Fruit fly (Drosophila melanogaster) whole organism, embryonic: Measurements from ENCODE around the gene DIP-kappa.

ENCODE experiments used
- Adf1 ChIP-seq: fragments of 200-800 bp; sonication (Bioruptor generic); IDR thresholded peaks from 2 replicates; pipeline ENCODE4 v1.3.6; 2022; ENCODE audit warnings: missing biosample characterization, missing genetic modification characterization
- Awh ChIP-seq: fragments of 200-800 bp; sonication (Bioruptor generic); IDR thresholded peaks from 2 replicates; pipeline ENCODE4, ENCODE4 v1.3.6; 2022; ENCODE audit warnings: missing biosample characterization, missing genetic modification characterization
- Blimp-1 ChIP-seq: fragments of 200-800 bp; sonication (Bioruptor generic); optimal IDR thresholded peaks from 3 replicates; lab custom pipeline; 2018; ENCODE audit warnings: missing biosample characterization, missing genetic modification characterization, mild to moderate bottlenecking, moderate library complexity, missing genetic modification reagents
- CG11247 ChIP-seq: fragments of 200-800 bp; sonication (Bioruptor generic); IDR thresholded peaks from 2 replicates; pipeline ENCODE4 v1.3.6; 2022; ENCODE audit warnings: missing biosample characterization, missing genetic modification characterization
- CG11560 ChIP-seq: fragments of 200-800 bp; sonication (Bioruptor generic); IDR thresholded peaks from 3 replicates; pipeline ENCODE4 v1.3.6; 2022; ENCODE audit warnings: missing biosample characterization, missing genetic modification characterization
- CG13424 ChIP-seq: fragments of 200-800 bp; sonication (Bioruptor generic); optimal IDR thresholded peaks from 2 replicates; lab custom pipeline; 2019; ENCODE audit warnings: missing biosample characterization, mild to moderate bottlenecking, missing genetic modification characterization, moderate library complexity
- CG14050 ChIP-seq: fragments of 200-800 bp; sonication (Bioruptor generic); IDR thresholded peaks from 3 replicates; pipeline ENCODE4 v1.3.6; 2022; ENCODE audit warnings: missing biosample characterization, missing genetic modification characterization
- CG1529 ChIP-seq: fragments of 200-800 bp; sonication (Bioruptor generic); optimal IDR thresholded peaks from 3 replicates; lab custom pipeline; 2018; ENCODE audit warnings: missing biosample characterization, missing genetic modification characterization
- CG15601 ChIP-seq: fragments of 200-800 bp; sonication (Bioruptor generic); optimal IDR thresholded peaks from 3 replicates; lab custom pipeline; 2019; ENCODE audit warnings: missing biosample characterization, mild to moderate bottlenecking, missing genetic modification characterization, moderate library complexity
- CG17361 ChIP-seq: fragments of 200-800 bp; sonication (Bioruptor generic); IDR thresholded peaks from 3 replicates; pipeline ENCODE4 v1.3.6; 2022; ENCODE audit warnings: missing biosample characterization, missing genetic modification characterization
- CG18262 ChIP-seq: fragments of 200-800 bp; optimal IDR thresholded peaks from 3 replicates; lab custom pipeline; 2019; ENCODE audit warnings: missing biosample characterization, mild to moderate bottlenecking, missing genetic modification characterization, moderate library complexity
- CG1832 ChIP-seq: fragments of 200-800 bp; sonication (Bioruptor generic); optimal IDR thresholded peaks from 2 replicates; lab custom pipeline; 2017; ENCODE audit warnings: missing biosample characterization, mild to moderate bottlenecking, missing genetic modification characterization, inconsistent platforms
- CG2199 ChIP-seq: fragments of 200-800 bp; sonication (Bioruptor generic); IDR thresholded peaks from 3 replicates; pipeline ENCODE4 v1.3.6; 2022; ENCODE audit warnings: missing biosample characterization, missing genetic modification characterization
- CG30020 ChIP-seq: fragments of 200-800 bp; optimal IDR thresholded peaks from 2 replicates; lab custom pipeline; 2019; ENCODE audit warnings: missing biosample characterization, mild to moderate bottlenecking, missing genetic modification characterization, moderate library complexity
- CG32532 ChIP-seq: fragments of 200-800 bp; sonication (Bioruptor generic); IDR thresholded peaks from 2 replicates; pipeline ENCODE4 v1.3.6; 2022; ENCODE audit warnings: missing biosample characterization, missing genetic modification characterization
- CG3847 ChIP-seq: fragments of 200-800 bp; sonication (Bioruptor generic); IDR thresholded peaks from 2 replicates; pipeline ENCODE4 v1.3.6; 2022; ENCODE audit warnings: missing biosample characterization, missing genetic modification characterization
- CG4360 ChIP-seq: fragments of 200-800 bp; sonication (Bioruptor generic); IDR thresholded peaks from 2 replicates; pipeline ENCODE4 v1.3.6; 2022; ENCODE audit warnings: missing biosample characterization, missing genetic modification characterization
- CG6175 ChIP-seq: fragments of 200-800 bp; sonication (Bioruptor generic); IDR thresholded peaks from 3 replicates; pipeline ENCODE4 v1.3.6; 2022; ENCODE audit warnings: missing biosample characterization, missing genetic modification characterization
- CG7271 ChIP-seq: fragments of 200-800 bp; sonication (Bioruptor generic); optimal IDR thresholded peaks from 2 replicates; lab custom pipeline; 2018; ENCODE audit warnings: missing biosample characterization, mild to moderate bottlenecking, missing genetic modification characterization, moderate library complexity
- CG8388 ChIP-seq: fragments of 200-800 bp; sonication (Bioruptor generic); optimal IDR thresholded peaks from 2 replicates; lab custom pipeline; 2019; ENCODE audit warnings: missing biosample characterization, mild to moderate bottlenecking, missing genetic modification characterization, moderate library complexity
- Camta ChIP-seq: fragments of 200-800 bp; sonication (Bioruptor generic); optimal IDR thresholded peaks from 2 replicates; lab custom pipeline; 2016; ENCODE audit warnings: missing biosample characterization, missing genetic modification characterization
- Chrac-16 ChIP-seq: fragments of 200-800 bp; sonication (Bioruptor generic); optimal IDR thresholded peaks from 3 replicates; lab custom pipeline; 2016; ENCODE audit warnings: missing biosample characterization, missing genetic modification characterization
- D19A ChIP-seq: fragments of 200-800 bp; optimal IDR thresholded peaks from 3 replicates; lab custom pipeline; 2019; ENCODE audit warnings: missing biosample characterization, mild to moderate bottlenecking, missing genetic modification characterization, moderate library complexity
- Drgx ChIP-seq: fragments of 200-800 bp; sonication (Bioruptor generic); IDR thresholded peaks from 2 replicates; pipeline ENCODE4 v1.3.6; 2022; ENCODE audit warnings: missing biosample characterization, missing genetic modification characterization
- Gug ChIP-seq: fragments of 200-800 bp; sonication (Bioruptor generic); IDR thresholded peaks from 4 replicates; pipeline ENCODE4 v1.3.6; 2022; ENCODE audit warnings: missing biosample characterization, missing genetic modification characterization
- HLH4C ChIP-seq: fragments of 200-800 bp; sonication (Bioruptor generic); IDR thresholded peaks from 3 replicates; pipeline ENCODE4 v1.3.6; 2022; ENCODE audit warnings: missing biosample characterization, missing genetic modification characterization; ENCODE audit not compliant: partially characterized antibody
- HLH54F ChIP-seq: fragments of 200-800 bp; sonication (Bioruptor generic); optimal IDR thresholded peaks from 3 replicates; lab custom pipeline; 2016; ENCODE audit warnings: missing biosample characterization, missing genetic modification characterization
- Hsf ChIP-seq: fragments of 200-800 bp; sonication (Bioruptor generic); optimal IDR thresholded peaks from 3 replicates; lab custom pipeline; 2016; ENCODE audit warnings: missing biosample characterization, missing genetic modification characterization
- Med ChIP-seq: fragments of 200-800 bp; sonication (Bioruptor generic); peaks from one replicate; lab custom pipeline; 2016; ENCODE audit warnings: missing biosample characterization, missing genetic modification characterization, mild to moderate bottlenecking, inconsistent platforms, moderate library complexity
- Mes4 ChIP-seq: fragments of 200-800 bp; sonication (Bioruptor generic); optimal IDR thresholded peaks from 2 replicates; lab custom pipeline; 2016; ENCODE audit warnings: missing biosample characterization, missing genetic modification characterization
- NFAT ChIP-seq: fragments of 200-800 bp; sonication (Bioruptor generic); IDR thresholded peaks from 2 replicates; pipeline ENCODE4 v1.3.6; 2022; ENCODE audit warnings: missing biosample characterization, missing genetic modification characterization
- Ptx1 ChIP-seq: fragments of 200-800 bp; sonication (Bioruptor generic); IDR thresholded peaks from 2 replicates; pipeline ENCODE4 v1.3.6; 2022; ENCODE audit warnings: missing biosample characterization, missing genetic modification characterization
- Ssrp ChIP-seq: fragments of 200-800 bp; sonication (Bioruptor generic); optimal IDR thresholded peaks from 2 replicates; lab custom pipeline; 2018; ENCODE audit warnings: missing biosample characterization, mild to moderate bottlenecking, missing genetic modification characterization, moderate library complexity
- Trl ChIP-seq, 3 experiments: fragments of >200 bp in 2 of 3; fragments of 200-800 bp in 1 of 3; sonication (Bioruptor generic) in 1 of 3; optimal IDR thresholded peaks; 2 replicates in 1 of 3; 3 replicates in 2 of 3; lab custom pipeline; 2016 to 2017; ENCODE audit warnings: missing biosample characterization in 1 of 3, missing genetic modification characterization in 1 of 3
- Xbp1 ChIP-seq: fragments of 200-800 bp; sonication (Bioruptor generic); optimal IDR thresholded peaks from 3 replicates; lab custom pipeline; 2016; ENCODE audit warnings: missing biosample characterization, mild to moderate bottlenecking, missing genetic modification characterization
- Xrp1 ChIP-seq: fragments of 200-800 bp; sonication (Bioruptor generic); IDR thresholded peaks from 2 replicates; pipeline ENCODE4 v1.3.6; 2022; ENCODE audit warnings: missing biosample characterization, missing genetic modification characterization
- chif ChIP-seq, 2 experiments: fragments of 200-800 bp; sonication (Bioruptor generic); optimal IDR thresholded peaks; 3 replicates each; lab custom pipeline; 2016; ENCODE audit warnings: missing biosample characterization in 2 of 2, missing genetic modification characterization in 2 of 2
- crol ChIP-seq: fragments of 200-800 bp; sonication (Bioruptor generic); IDR thresholded peaks from 2 replicates; pipeline ENCODE4 v1.3.6; 2022; ENCODE audit warnings: missing biosample characterization, missing genetic modification characterization
- dmrt99B ChIP-seq: fragments of 200-800 bp; sonication (Bioruptor generic); optimal IDR thresholded peaks from 2 replicates; lab custom pipeline; 2018; ENCODE audit warnings: missing biosample characterization, mild to moderate bottlenecking, missing genetic modification characterization, moderate library complexity
- dysf ChIP-seq: fragments of 200-800 bp; sonication (Bioruptor generic); IDR thresholded peaks from 3 replicates; pipeline ENCODE4 v1.3.6; 2022; ENCODE audit warnings: missing biosample characterization, missing genetic modification characterization
- ewg ChIP-seq: fragments of 200-800 bp; sonication (Bioruptor generic); optimal IDR thresholded peaks from 3 replicates; lab custom pipeline; 2017; ENCODE audit warnings: mild to moderate bottlenecking, missing biosample characterization, missing genetic modification reagents, missing genetic modification characterization
- gem ChIP-seq: fragments of 200-800 bp; sonication (Bioruptor generic); optimal IDR thresholded peaks from 2 replicates; lab custom pipeline; 2019; ENCODE audit warnings: missing biosample characterization, mild to moderate bottlenecking, missing genetic modification characterization, moderate library complexity
- grau ChIP-seq: fragments of 200-800 bp; optimal IDR thresholded peaks from 3 replicates; lab custom pipeline; 2019; ENCODE audit warnings: missing biosample characterization, mild to moderate bottlenecking, missing genetic modification characterization, moderate library complexity
- kni ChIP-seq: fragments of 200-800 bp; sonication (Bioruptor generic); optimal IDR thresholded peaks from 3 replicates; lab custom pipeline; 2017; ENCODE audit warnings: mild to moderate bottlenecking, missing biosample characterization, missing genetic modification reagents, missing genetic modification characterization
- sisA ChIP-seq: fragments of 200-800 bp; sonication (Bioruptor generic); IDR thresholded peaks from 2 replicates; pipeline ENCODE4 v1.3.6; 2022; ENCODE audit warnings: missing biosample characterization, missing genetic modification characterization
- tgo ChIP-seq: fragments of 200-800 bp; sonication (Bioruptor generic); IDR thresholded peaks from 3 replicates; pipeline ENCODE4 v1.3.6; 2022; ENCODE audit warnings: missing biosample characterization, missing genetic modification characterization
- tio ChIP-seq: fragments of 200-800 bp; sonication (Bioruptor generic); optimal IDR thresholded peaks from 2 replicates; lab custom pipeline; 2017; ENCODE audit warnings: missing biosample characterization, missing genetic modification characterization, inconsistent platforms
- yki ChIP-seq: fragments of >200 bp; optimal IDR thresholded peaks from 3 replicates; lab custom pipeline; 2018
- zfh1 ChIP-seq: fragments of 200-800 bp; sonication (Bioruptor generic); IDR thresholded peaks from 3 replicates; pipeline ENCODE4 v1.3.6; 2022; ENCODE audit warnings: missing biosample characterization, missing genetic modification characterization

The DIP-kappa gene

DNA sequence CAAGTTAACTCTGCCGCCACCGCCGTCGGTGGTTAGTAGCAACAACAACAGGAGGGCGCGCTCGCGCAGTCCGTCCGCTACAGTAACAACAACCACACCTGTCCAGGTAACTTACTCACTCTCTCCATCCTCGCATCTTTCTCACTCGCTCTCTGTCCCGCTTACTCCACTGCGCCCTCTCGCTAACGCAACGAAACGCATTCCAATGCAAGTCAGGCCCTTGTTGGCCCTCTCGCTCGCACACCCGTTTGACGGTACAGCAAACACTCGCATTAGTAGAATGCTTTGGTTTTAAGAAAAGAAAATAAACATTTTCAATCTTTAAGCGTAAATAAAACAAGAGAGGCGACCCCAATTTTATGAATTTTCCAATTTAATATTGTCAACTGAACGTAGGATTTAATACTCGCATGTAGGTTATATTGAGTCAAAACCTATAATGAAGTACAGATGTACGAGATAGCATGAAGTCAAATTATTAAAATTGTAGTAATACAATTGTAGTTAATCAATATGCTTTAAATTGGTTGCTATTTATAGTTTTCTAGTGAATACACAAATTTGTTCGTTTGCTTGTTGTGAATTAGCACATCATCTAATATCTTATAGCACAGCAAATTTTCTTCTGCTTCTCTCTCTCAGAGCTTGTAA is 51.0 kb downstream of the DIP-kappa start:
- TF ChIP-seq HLH54F (GFP tag; lab: Kevin White, UChicago) (peak; percentile 3), CG4360 (GFP tag; lab: Robert Waterston, UW) (peak; percentile 100), CG17361 (GFP tag; lab: Robert Waterston, UW) (peak; percentile 78; the same call in 2 of the 3 replicates), Hsf (peak; percentile 18), CG8388 (GFP tag; lab: Kevin White, UChicago) (peak; percentile 25), CG13424 (tag; lab: Kevin White, UChicago) (peak; percentile 34), Awh (GFP tag; lab: Robert Waterston, UW) (peak; percentile 43; the same call in 1 of the 2 replicates), Xrp1 (GFP tag; lab: Robert Waterston, UW) (peak; percentile 33; the same call in 1 of the 2 replicates), CG3847 (0 out of 2 replicates have a peak, but pooled peaks have one; percentile 16), gem (tag; lab: Kevin White, UChicago) (peak; percentile 57), ewg (GFP tag; lab: Kevin White, UChicago) (no peak), Med (GFP tag; lab: Kevin White, UChicago) (peak; percentile 60), HLH4C (GFP tag; lab: Robert Waterston, UW) (no peak), CG11247 (no peak), Trl (optimal IDR thresholded peaks at IDR 0.05; lab: Kevin White, UChicago) (peak in 1 of 2 experiments; percentile 61), Trl (GFP tag; optimal IDR thresholded peaks at IDR 0.05; lab: Kevin White, UChicago) (no peak), CG11560 (tag; lab: Robert Waterston, UW) (0 out of 3 replicates have a peak, but pooled peaks have one; percentile 11), dmrt99B (peak; percentile 46), CG6175 (GFP tag; lab: Robert Waterston, UW) (peak; percentile 64; the same call in 2 of the 3 replicates), CG1832 (GFP tag; lab: Kevin White, UChicago) (peak; percentile 75), Blimp-1 (GFP tag; lab: Kevin White, UChicago) (peak; percentile 5), CG2199 (GFP tag; lab: Robert Waterston, UW) (peak; percentile 83), tio (GFP tag; lab: Kevin White, UChicago) (peak; percentile 6), Adf1 (GFP tag; lab: Robert Waterston, UW) (peak; percentile 16; the same call in 1 of the 2 replicates), Gug (GFP tag; lab: Robert Waterston, UW) (peak; percentile 2; the same call in 1 of the 4 replicates), zfh1 (GFP tag; lab: Robert Waterston, UW) (peak; percentile 12; the same call in 1 of the 3 replicates), CG7271 (tag; lab: Kevin White, UChicago) (no peak), CG30020 (tag; lab: Kevin White, UChicago) (no peak), tgo (GFP tag; lab: Robert Waterston, UW) (peak; percentile 42; the same call in 1 of the 3 replicates), CG18262 (peak; percentile 55), chif (GFP tag; optimal IDR thresholded peaks at IDR 0.05; lab: Kevin White, UChicago) (peak in 1 of 2 experiments; percentile 17), crol (GFP tag; lab: Robert Waterston, UW) (peak; percentile 44), CG1529 (GFP tag; lab: Kevin White, UChicago) (no peak), CG14050 (GFP tag; lab: Robert Waterston, UW) (peak; percentile 21; the same call in 1 of the 3 replicates), Ptx1 (GFP tag; lab: Robert Waterston, UW) (peak; percentile 44; the same call in 1 of the 2 replicates), sisA (GFP tag; lab: Robert Waterston, UW) (0 out of 2 replicates have a peak, but pooled peaks have one; percentile 11), Drgx (GFP tag; lab: Robert Waterston, UW) (peak; percentile 48), Camta (GFP tag; lab: Kevin White, UChicago) (peak; percentile 12), Ssrp (tag; lab: Kevin White, UChicago) (peak; percentile 46), dysf (GFP tag; lab: Robert Waterston, UW) (peak; percentile 52; the same call in 2 of the 3 replicates), CG15601 (tag; lab: Kevin White, UChicago) (peak; percentile 50), NFAT (GFP tag; lab: Robert Waterston, UW) (no peak), CG32532 (GFP tag; lab: Robert Waterston, UW) (0 out of 2 replicates have a peak, but pooled peaks have one; percentile 5), Mes4 (GFP tag; lab: Kevin White, UChicago) (peak; percentile 13), kni (GFP tag; lab: Kevin White, UChicago) (peak; percentile 65), yki (lab: Kevin White, UChicago) (no peak), D19A (tag; lab: Kevin White, UChicago) (peak; percentile 3), Chrac-16 (GFP tag; lab: Kevin White, UChicago) (peak; percentile 25), grau (tag; lab: Kevin White, UChicago) (peak; percentile 93), Xbp1 (GFP tag; lab: Kevin White, UChicago) (peak; percentile 45)
